Worm (Caenorhabditis elegans) whole organism, young adult: ENCODE data around the gene clec-31.

Experiments
- B0035.1 ChIP-seq: sonication (generic microtip); optimal IDR thresholded peaks from 2 replicates; lab custom pipeline; 2016; ENCODE audit warnings: missing genetic modification characterization, mild to moderate bottlenecking, missing compliant biosample characterization, missing genotype, missing genetic modification reagents
- B0336.3 ChIP-seq: fragments of 200-800 bp; sonication (Bioruptor generic); IDR thresholded peaks from 2 replicates; pipeline ENCODE4 v1.3.6; 2022; ENCODE audit warnings: missing genetic modification characterization, missing compliant biosample characterization
- D2030.7 ChIP-seq: fragments of 200-800 bp; sonication (Bioruptor generic); IDR thresholded peaks from 2 replicates; pipeline ENCODE4 v1.3.6; 2022; ENCODE audit warnings: missing genetic modification reagents, missing genetic modification characterization, missing compliant biosample characterization
- F10E7.11 ChIP-seq: sonication (generic microtip); optimal IDR thresholded peaks from 2 replicates; lab custom pipeline; 2017; ENCODE audit warnings: mild to moderate bottlenecking, missing genetic modification characterization, moderate library complexity, missing compliant biosample characterization
- F22D6.2 ChIP-seq: sonication (generic microtip); optimal IDR thresholded peaks from 2 replicates; lab custom pipeline; 2016; ENCODE audit warnings: mild to moderate bottlenecking, missing genetic modification characterization, missing compliant biosample characterization
- F39B2.1 ChIP-seq: fragments of 200-800 bp; sonication (Bioruptor generic); IDR thresholded peaks from 2 replicates; pipeline ENCODE4 v1.3.6; 2022; ENCODE audit warnings: missing genetic modification reagents, missing genetic modification characterization, missing compliant biosample characterization
- F49E8.2 ChIP-seq: sonication (generic microtip); optimal IDR thresholded peaks from 3 replicates; lab custom pipeline; 2017; ENCODE audit warnings: missing genetic modification characterization, mild to moderate bottlenecking, missing compliant biosample characterization, antibody characterized with exemption, moderate library complexity; ENCODE audit not compliant: insufficient read depth
- F52B5.7 ChIP-seq: sonication (generic microtip); optimal IDR thresholded peaks from 2 replicates; lab custom pipeline; 2016; ENCODE audit warnings: mild to moderate bottlenecking, missing genetic modification characterization, missing compliant biosample characterization
- F55B11.4 ChIP-seq: sonication (generic microtip); optimal IDR thresholded peaks from 2 replicates; lab custom pipeline; 2016; ENCODE audit warnings: missing compliant biosample characterization, missing genetic modification characterization, borderline replicate concordance; ENCODE audit not compliant: insufficient read depth
- F57A8.1 ChIP-seq: fragments of 200-800 bp; sonication (Bioruptor generic); optimal IDR thresholded peaks from 2 replicates; lab custom pipeline; 2018; ENCODE audit warnings: mild to moderate bottlenecking, missing genetic modification characterization, moderate library complexity, missing compliant biosample characterization
- K12H6.12 ChIP-seq: fragments of 200-800 bp; sonication (Bioruptor generic); optimal IDR thresholded peaks from 2 replicates; lab custom pipeline; 2018; ENCODE audit warnings: mild to moderate bottlenecking, missing genetic modification characterization, missing compliant biosample characterization
- T07F8.4 ChIP-seq: sonication (generic microtip); optimal IDR thresholded peaks from 2 replicates; lab custom pipeline; 2016; ENCODE audit warnings: mild to moderate bottlenecking, missing genetic modification characterization, moderate library complexity, missing compliant biosample characterization
- Y53F4B.3 ChIP-seq: fragments of 200-800 bp; sonication (Bioruptor generic); IDR thresholded peaks from 2 replicates; pipeline ENCODE4 v1.3.6; 2022; ENCODE audit warnings: missing genetic modification reagents, missing genetic modification characterization, missing compliant biosample characterization
- Y95B8A.8 ChIP-seq: fragments of 200-800 bp; sonication (Bioruptor generic); IDR thresholded peaks from 2 replicates; pipeline ENCODE4 v1.3.6; 2022; ENCODE audit warnings: missing genetic modification reagents, missing genetic modification characterization, missing compliant biosample characterization
- ZK185.1 ChIP-seq: sonication (generic microtip); optimal IDR thresholded peaks from 2 replicates; lab custom pipeline; 2016; ENCODE audit warnings: mild to moderate bottlenecking, missing genetic modification characterization, missing compliant biosample characterization; ENCODE audit not compliant: poor library complexity, severe bottlenecking
- ama-1 ChIP-seq, 3 experiments: fragments of 150-350 bp in 1 of 3; sonication (generic microtip) in 2 of 3; optimal IDR thresholded peaks; 2 replicates each; lab custom pipeline; 2014 to 2018; ENCODE audit warnings: missing biosample characterization in 2 of 3, missing genetic modification characterization in 2 of 3, missing genetic modification reagents in 2 of 3
- aptf-3 ChIP-seq: fragments of 200-800 bp; sonication (Bioruptor generic); IDR thresholded peaks from 2 replicates; pipeline ENCODE4 v1.3.6; 2022; ENCODE audit warnings: missing genetic modification characterization, missing compliant biosample characterization
- atf-7 ChIP-seq: sonication (generic microtip); optimal IDR thresholded peaks from 2 replicates; lab custom pipeline; 2017; ENCODE audit warnings: mild to moderate bottlenecking, missing genetic modification characterization, missing compliant biosample characterization
- ceh-100 ChIP-seq: fragments of 200-800 bp; sonication (Bioruptor generic); IDR thresholded peaks from 2 replicates; pipeline ENCODE4 v1.3.6; 2022; ENCODE audit warnings: missing genetic modification reagents, missing genetic modification characterization, missing compliant biosample characterization
- ceh-27 ChIP-seq: fragments of 200-800 bp; sonication (Bioruptor generic); optimal IDR thresholded peaks from 2 replicates; lab custom pipeline; 2018; ENCODE audit warnings: mild to moderate bottlenecking, missing genetic modification characterization, moderate library complexity, missing compliant biosample characterization
- ceh-58 ChIP-seq: fragments of 200-800 bp; sonication (Bioruptor generic); IDR thresholded peaks from 2 replicates; pipeline ENCODE4 v1.3.6; 2022; ENCODE audit warnings: missing genetic modification characterization, missing compliant biosample characterization
- die-1 ChIP-seq: sonication (generic microtip); optimal IDR thresholded peaks from 2 replicates; lab custom pipeline; 2016; ENCODE audit warnings: missing genotype, mild to moderate bottlenecking, missing genetic modification characterization, missing compliant biosample characterization
- ekl-4 ChIP-seq: fragments of 200-800 bp; sonication (Bioruptor generic); IDR thresholded peaks from 2 replicates; pipeline ENCODE4 v1.3.6; 2022; ENCODE audit warnings: missing genetic modification reagents, missing genetic modification characterization, missing compliant biosample characterization
- fkh-3 ChIP-seq: sonication (generic microtip); optimal IDR thresholded peaks from 2 replicates; lab custom pipeline; 2016; ENCODE audit warnings: mild to moderate bottlenecking, missing genetic modification characterization, missing compliant biosample characterization
- hmg-20 ChIP-seq: fragments of 200-800 bp; sonication (Bioruptor generic); IDR thresholded peaks from 2 replicates; pipeline ENCODE4 v1.3.6; 2022; ENCODE audit warnings: missing genetic modification reagents, missing genetic modification characterization, missing compliant biosample characterization
- madf-3 ChIP-seq: fragments of 200-800 bp; sonication (Bioruptor generic); IDR thresholded peaks from 2 replicates; pipeline ENCODE4 v1.3.6; 2022; ENCODE audit warnings: missing genetic modification reagents, missing genetic modification characterization, missing compliant biosample characterization
- madf-6 ChIP-seq: fragments of 200-800 bp; sonication (Bioruptor generic); IDR thresholded peaks from 2 replicates; pipeline ENCODE4 v1.3.6; 2022; ENCODE audit warnings: missing genetic modification reagents, missing genetic modification characterization, missing compliant biosample characterization
- madf-8 ChIP-seq: fragments of 200-800 bp; sonication (Bioruptor generic); conservative IDR thresholded peaks from 2 replicates; pipeline ENCODE4 v1.3.6; 2022; ENCODE audit warnings: missing genetic modification reagents, missing genetic modification characterization, missing compliant biosample characterization
- mcd-1 ChIP-seq: fragments of 200-800 bp; sonication (Bioruptor generic); IDR thresholded peaks from 2 replicates; pipeline ENCODE4 v1.3.6; 2022; ENCODE audit warnings: missing genetic modification reagents, missing genetic modification characterization, missing compliant biosample characterization
- nfyb-1 ChIP-seq: fragments of 200-800 bp; sonication (Bioruptor generic); IDR thresholded peaks from 2 replicates; pipeline ENCODE4 v1.3.6; 2022; ENCODE audit warnings: missing genetic modification reagents, missing genetic modification characterization, missing compliant biosample characterization
- nhr-80 ChIP-seq: sonication (generic microtip); optimal IDR thresholded peaks from 2 replicates; lab custom pipeline; 2016; ENCODE audit warnings: missing genetic modification characterization, missing compliant biosample characterization
- nhr-90 ChIP-seq: sonication (generic microtip); optimal IDR thresholded peaks from 2 replicates; lab custom pipeline; 2016; ENCODE audit warnings: missing genotype, mild to moderate bottlenecking, missing genetic modification characterization, missing compliant biosample characterization
- pbrm-1 ChIP-seq: fragments of 200-800 bp; sonication (Bioruptor generic); IDR thresholded peaks from 2 replicates; pipeline ENCODE4 v1.3.6; 2022; ENCODE audit warnings: missing genetic modification reagents, missing genetic modification characterization, missing compliant biosample characterization
- snpc-1.1 ChIP-seq: sonication (generic microtip); optimal IDR thresholded peaks from 2 replicates; lab custom pipeline; 2017; ENCODE audit warnings: missing genetic modification characterization, mild to moderate bottlenecking, missing compliant biosample characterization, antibody characterized with exemption, moderate library complexity, missing genotype, missing genetic modification reagents; ENCODE audit not compliant: insufficient read depth
- snpc-4 ChIP-seq, 5 experiments: fragments of 150-350 bp in 1 of 5; sonication (generic microtip) in 4 of 5; optimal IDR thresholded peaks; 2 replicates each; lab custom pipeline; 2014 to 2018; ENCODE audit warnings: missing genetic modification characterization in 5 of 5, missing biosample characterization in 3 of 5, antibody characterized with exemption in 2 of 5, mild to moderate bottlenecking in 2 of 5, missing compliant biosample characterization in 2 of 5, missing genotype in 2 of 5, moderate library complexity in 2 of 5, missing genetic modification reagents in 1 of 5
- unc-130 ChIP-seq: sonication (generic microtip); optimal IDR thresholded peaks from 2 replicates; lab custom pipeline; 2016; ENCODE audit warnings: missing genetic modification reagents, missing genetic modification characterization, missing compliant biosample characterization
- xnd-1 ChIP-seq: sonication (generic microtip); optimal IDR thresholded peaks from 2 replicates; lab custom pipeline; 2016; ENCODE audit warnings: missing genotype, missing genetic modification reagents, missing genetic modification characterization, missing compliant biosample characterization
- zfh-2 ChIP-seq: fragments of 200-800 bp; sonication (Bioruptor generic); conservative IDR thresholded peaks from 2 replicates; pipeline ENCODE4 v1.3.6; 2022; ENCODE audit warnings: missing genetic modification reagents, missing genetic modification characterization, missing compliant biosample characterization
- zim-3 ChIP-seq: sonication (generic microtip); optimal IDR thresholded peaks from 2 replicates; lab custom pipeline; 2017; ENCODE audit warnings: mild to moderate bottlenecking, missing genetic modification characterization, moderate library complexity, missing compliant biosample characterization
- ztf-28 ChIP-seq: fragments of 200-800 bp; sonication (Bioruptor generic); IDR thresholded peaks from 2 replicates; pipeline ENCODE4 v1.3.6; 2022; ENCODE audit warnings: missing genetic modification reagents, missing genetic modification characterization, missing compliant biosample characterization

clec-31 gene

DNA sequence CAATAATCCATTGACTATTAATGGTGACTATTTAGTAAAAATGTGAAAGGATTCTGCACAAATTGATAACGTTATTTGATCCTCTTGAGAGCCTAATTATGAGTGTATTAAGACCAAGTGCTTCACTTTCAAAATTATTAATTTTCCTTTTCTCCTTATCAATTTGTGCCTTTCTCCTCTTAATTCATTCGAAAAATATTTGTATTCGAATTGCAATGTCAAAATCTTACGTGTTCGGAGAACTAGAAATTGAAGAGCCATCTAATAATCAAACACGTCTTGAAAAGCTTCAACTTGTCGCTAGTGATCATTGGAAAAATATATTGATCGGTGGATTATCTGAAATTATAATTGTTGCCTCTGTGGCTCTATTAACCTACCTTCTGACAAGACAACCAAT lies 9.4 kb downstream of the clec-31 start, which contains the start of the genes clec-36 and clec-26:
TSS of gene clec-36 (minus strand) at position 101 of the 400 bp plus-strand sequence.
TSS of gene clec-26 (plus strand) at position 114 of the 400 bp plus-strand sequence.
- peak; percentile 18 for TF ChIP-seq nhr-80
- TF ChIP-seq xnd-1 (tag; lab: Kevin White, UChicago) = no peak
- TF ChIP-seq D2030.7 (GFP tag; lab: Robert Waterston, UW) = no peak
- TF ChIP-seq hmg-20 (GFP tag; lab: Robert Waterston, UW) = no peak

- no peak for TF ChIP-seq K12H6.12 (tag; lab: Kevin White, UChicago)
- no peak for TF ChIP-seq ama-1 (optimal IDR thresholded peaks at IDR 0.05; lab: Kevin White, UChicago)
- TF ChIP-seq ama-1 (GFP tag; optimal IDR thresholded peaks at IDR 0.05; lab: Kevin White, UChicago) = no peak
- TF ChIP-seq nhr-80 = no peak
- TF ChIP-seq madf-8 = no peak
- no peak for TF ChIP-seq F22D6.2 (tag; lab: Kevin White, UChicago)
- TF ChIP-seq F52B5.7 = no peak
- no peak for TF ChIP-seq ztf-28
- no peak for TF ChIP-seq F10E7.11
- TF ChIP-seq ceh-100 (GFP tag; lab: Robert Waterston, UW) = no peak
- no peak for TF ChIP-seq T07F8.4 (tag; lab: Kevin White, UChicago)
- no peak for TF ChIP-seq die-1 (tag; lab: Kevin White, UChicago)
- TF ChIP-seq, all 124 proteins: peak for 0
These were observed 14.9 kb downstream of the clec-31 start, which contains the start of gene clec-25 for ce11 chrV:16842941-16843340. Gene clec-25, plus strand, starts transcription at chrV:16843241.

ce11 chrV:16840961-16841360 lies 16.9 kb downstream of the clec-31 start, which contains the start of gene clec-40:
Gene clec-40, minus strand, starts transcription at chrV:16841061.
- TF ChIP-seq Y95B8A.8 (GFP tag; lab: Robert Waterston, UW) (no peak), madf-6 (GFP tag; lab: Robert Waterston, UW) (no peak), K12H6.12 (tag; lab: Kevin White, UChicago) (no peak), F57A8.1 (GFP tag; lab: Kevin White, UChicago) (no peak), ceh-27 (no peak)

ce11 chrV:16840283-16840682 lies 17.6 kb downstream of the clec-31 start:
- no peak for TF ChIP-seq unc-130 (GFP tag; lab: Kevin White, UChicago)
- TF ChIP-seq nhr-80 = peak; percentile 72

ce11 chrV:16838435-16838834 lies 19.4 kb downstream of the clec-31 start:
- TF ChIP-seq pbrm-1 (no peak), ceh-58 (no peak), fkh-3 (tag; lab: Kevin White, UChicago) (no peak), ZK185.1 (tag; lab: Kevin White, UChicago) (no peak), atf-7 (no peak), F39B2.1 (GFP tag; lab: Robert Waterston, UW) (no peak), snpc-4 (GFP tag; optimal IDR thresholded peaks at IDR 0.05; lab: Kevin White, UChicago) (no peak), snpc-4 (tag; optimal IDR thresholded peaks at IDR 0.05; lab: Kevin White, UChicago) (peak in 2 of 4 experiments; percentile 47 to 75), madf-3 (GFP tag; lab: Robert Waterston, UW) (no peak), snpc-1.1 (tag; lab: Kevin White, UChicago) (no peak), nfyb-1 (GFP tag; lab: Robert Waterston, UW) (0 out of 2 replicates have a peak, but pooled peaks have one; percentile 39), madf-8 (no peak), F55B11.4 (tag; lab: Kevin White, UChicago) (no peak), F57A8.1 (GFP tag; lab: Kevin White, UChicago) (no peak), zfh-2 (GFP tag; lab: Robert Waterston, UW) (peak; percentile 68), nhr-80 (no peak), nhr-90 (tag; lab: Kevin White, UChicago) (no peak), F49E8.2 (no peak), Y53F4B.3 (GFP tag; lab: Robert Waterston, UW) (no peak), aptf-3 (GFP tag; lab: Robert Waterston, UW) (no peak), B0035.1 (tag; lab: Kevin White, UChicago) (no peak), zim-3 (no peak), mcd-1 (no peak), ekl-4 (no peak), B0336.3 (GFP tag; lab: Robert Waterston, UW) (no peak)
